Fruit fly (Drosophila melanogaster): ENCODE data around the gene olf413.
A peak's percentile ranks its signal among the peaks of the same experiment; 100 is the strongest.

olf413 gene

DNA sequence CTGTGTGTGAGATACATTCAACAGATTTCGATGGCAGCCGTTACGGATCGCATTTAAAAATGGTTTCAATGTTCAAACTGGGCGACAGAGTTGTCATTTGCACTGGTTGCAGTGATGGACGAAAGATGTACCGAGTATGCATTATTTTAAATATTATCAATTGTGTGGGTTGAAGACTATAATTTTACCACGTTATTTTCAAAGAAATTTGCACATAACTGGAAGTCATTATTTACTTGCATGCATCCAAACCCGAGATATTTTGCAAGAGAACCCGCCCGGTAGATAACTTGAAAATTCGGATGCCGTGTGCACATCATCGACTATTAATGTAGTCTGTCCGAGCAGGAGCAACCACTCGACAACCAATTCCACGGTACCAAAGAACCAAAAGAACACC lies 63.5 kb downstream of the olf413 start (continued):
- TF ChIP-seq wor (GFP tag; IDR thresholded peaks at IDR 0.05): no peak
- TF ChIP-seq Meics (GFP tag; optimal IDR thresholded peaks at IDR 0.05): no peak
- TF ChIP-seq scrt (GFP tag; optimal IDR thresholded peaks at IDR 0.05): peak; percentile 6
- TF ChIP-seq CG7271 (tag; optimal IDR thresholded peaks at IDR 0.05): no peak
- TF ChIP-seq CrebB (tag; optimal IDR thresholded peaks at IDR 0.05): no peak
- no peak for TF ChIP-seq gro (GFP tag; optimal IDR thresholded peaks at IDR 0.05)
- no peak for TF ChIP-seq Mrtf (GFP tag; IDR thresholded peaks at IDR 0.05)
- TF ChIP-seq CG7963 (GFP tag; IDR thresholded peaks at IDR 0.05; ENCODE audit: partially characterized antibody): no peak
- no peak for TF ChIP-seq CG17912 (GFP tag; optimal IDR thresholded peaks at IDR 0.05)
- TF ChIP-seq CoRest (tag; optimal IDR thresholded peaks at IDR 0.05): no peak
- no peak for TF ChIP-seq CG10209 (GFP tag; optimal IDR thresholded peaks at IDR 0.05)
- TF ChIP-seq Nf-YB (GFP tag; optimal IDR thresholded peaks at IDR 0.05): no peak
- no peak for TF ChIP-seq Poxn (GFP tag; IDR thresholded peaks at IDR 0.05)
- no peak for TF ChIP-seq zfh1 (GFP tag; IDR thresholded peaks at IDR 0.05)
- no peak for TF ChIP-seq ara (GFP tag; IDR thresholded peaks at IDR 0.05)
- no peak for TF ChIP-seq CG8765 (GFP tag; IDR thresholded peaks at IDR 0.05)
- peak; percentile 19 for TF ChIP-seq gem (tag; optimal IDR thresholded peaks at IDR 0.05)
- TF ChIP-seq Sox102F (GFP tag; optimal IDR thresholded peaks at IDR 0.05): peak; percentile 32
- no peak for TF ChIP-seq CG3995 (GFP tag; optimal IDR thresholded peaks at IDR 0.05)
- peak in 1 of 2 experiments; percentile 64 for TF ChIP-seq eve (GFP tag; optimal IDR thresholded peaks at IDR 0.05)
- TF ChIP-seq CG33213 (GFP tag; optimal IDR thresholded peaks at IDR 0.05): no peak
- TF ChIP-seq unc-4 (GFP tag; IDR thresholded peaks at IDR 0.05; ENCODE audit: partially characterized antibody): no peak
- no peak for TF ChIP-seq Dfd (GFP tag; optimal IDR thresholded peaks at IDR 0.05)
- TF ChIP-seq unpg (GFP tag; optimal IDR thresholded peaks at IDR 0.05): no peak
- no peak for TF ChIP-seq sens-2 (GFP tag; IDR thresholded peaks at IDR 0.05)
- TF ChIP-seq CG11398 (GFP tag; optimal IDR thresholded peaks at IDR 0.05): no peak
- TF ChIP-seq NC2β (GFP tag; optimal IDR thresholded peaks at IDR 0.05): no peak
- TF ChIP-seq Xbp1 (GFP tag; optimal IDR thresholded peaks at IDR 0.05): no peak
- TF ChIP-seq tgo (GFP tag; IDR thresholded peaks at IDR 0.05): no peak
- no peak for TF ChIP-seq Awh (GFP tag; IDR thresholded peaks at IDR 0.05)
- no peak for TF ChIP-seq Hr3 (GFP tag; optimal IDR thresholded peaks at IDR 0.05)
- no peak for TF ChIP-seq salm (tag; optimal IDR thresholded peaks at IDR 0.05)
- no peak for TF ChIP-seq CG12942 (GFP tag; optimal IDR thresholded peaks at IDR 0.05)
- no peak for TF ChIP-seq CG17359 (tag; optimal IDR thresholded peaks at IDR 0.05)
- no peak for TF ChIP-seq Side (GFP tag; optimal IDR thresholded peaks at IDR 0.05)
- TF ChIP-seq Camta (GFP tag; optimal IDR thresholded peaks at IDR 0.05): no peak
- TF ChIP-seq CG2116 (GFP tag; optimal IDR thresholded peaks at IDR 0.05): no peak
- TF ChIP-seq CG9437 (GFP tag; optimal IDR thresholded peaks at IDR 0.05): no peak
- peak; percentile 58 for TF ChIP-seq Ets65A (GFP tag)
- TF ChIP-seq ftz-f1 (GFP tag; optimal IDR thresholded peaks at IDR 0.05): no peak
- TF ChIP-seq tll (GFP tag; optimal IDR thresholded peaks at IDR 0.05): no peak
- TF ChIP-seq CG15269 (tag; optimal IDR thresholded peaks at IDR 0.05): no peak
- TF ChIP-seq fd96Cb (tag; optimal IDR thresholded peaks at IDR 0.05): no peak
- no peak for TF ChIP-seq da (GFP tag; optimal IDR thresholded peaks at IDR 0.05)
- no peak for TF ChIP-seq Spps (tag; optimal IDR thresholded peaks at IDR 0.05)
- TF ChIP-seq CG1602 (GFP tag; optimal IDR thresholded peaks at IDR 0.05): no peak
- TF ChIP-seq Elba2 (GFP tag; optimal IDR thresholded peaks at IDR 0.05): no peak
- no peak for TF ChIP-seq CG4404 (GFP tag; IDR thresholded peaks at IDR 0.05)
- no peak for TF ChIP-seq Lim3 (GFP tag; IDR thresholded peaks at IDR 0.05)
- 0 out of 3 replicates have a peak, but pooled peaks have one; percentile 21 for TF ChIP-seq CG17361 (GFP tag; IDR thresholded peaks at IDR 0.05)
- 0 out of 2 replicates have a peak, but pooled peaks have one; percentile 15 for TF ChIP-seq CG31441 (GFP tag; IDR thresholded peaks at IDR 0.05)
- no peak for TF ChIP-seq CG6272 (GFP tag; IDR thresholded peaks at IDR 0.05)
